Fruit fly (Drosophila melanogaster): ENCODE results near the gene pst.

The pst gene

DNA sequence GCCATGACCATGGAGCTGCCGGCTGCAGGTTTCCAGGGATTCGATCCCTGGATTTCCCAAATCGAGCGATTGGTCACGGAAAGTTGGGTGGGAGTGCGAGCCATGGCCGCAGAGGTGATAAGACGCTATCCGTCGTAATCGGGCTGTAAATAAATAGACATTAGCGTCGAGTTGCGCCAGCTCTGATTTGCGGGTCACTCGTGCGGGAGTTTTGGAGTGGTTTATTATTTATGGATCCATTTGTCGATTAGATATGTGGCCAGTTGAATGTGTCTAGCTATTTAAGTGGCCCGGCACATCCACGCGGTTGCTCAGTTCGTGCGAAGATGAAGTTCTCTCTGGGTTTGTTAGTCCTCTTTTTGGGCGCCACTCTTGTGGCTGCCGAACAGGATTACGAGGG lies 37.9 kb upstream of the pst start, which contains the start of gene CG8562 (continued):
- TF ChIP-seq ash1 (GFP tag; optimal IDR thresholded peaks at IDR 0.05) (no peak), gfzf (GFP tag; optimal IDR thresholded peaks at IDR 0.05) (no peak), Abd-B (GFP tag; optimal IDR thresholded peaks at IDR 0.05) (no peak), jing (GFP tag; optimal IDR thresholded peaks at IDR 0.05) (no peak), mirr (GFP tag; optimal IDR thresholded peaks at IDR 0.05) (peak; percentile 54), CG1647 (GFP tag; optimal IDR thresholded peaks at IDR 0.05) (no peak), Deaf1 (tag; optimal IDR thresholded peaks at IDR 0.05) (no peak), C15 (GFP tag; IDR thresholded peaks at IDR 0.05) (no peak), chinmo (GFP tag; IDR thresholded peaks at IDR 0.05; ENCODE audit: partially characterized antibody) (no peak), cwo (GFP tag; optimal IDR thresholded peaks at IDR 0.05) (peak; percentile 14), CG8388 (GFP tag; optimal IDR thresholded peaks at IDR 0.05) (no peak), CG5245 (GFP tag; optimal IDR thresholded peaks at IDR 0.05) (no peak), twi (tag; optimal IDR thresholded peaks at IDR 0.05) (no peak), slp2 (GFP tag; optimal IDR thresholded peaks at IDR 0.05) (no peak), CG1602 (GFP tag; optimal IDR thresholded peaks at IDR 0.05) (no peak), bbx (GFP tag; IDR thresholded peaks at IDR 0.05; ENCODE audit: partially characterized antibody) (no peak), ssp (GFP tag; IDR thresholded peaks at IDR 0.05) (no peak), CG3281 (GFP tag; optimal IDR thresholded peaks at IDR 0.05) (no peak), Ptx1 (GFP tag; IDR thresholded peaks at IDR 0.05) (no peak), tx (GFP tag; optimal IDR thresholded peaks at IDR 0.05) (no peak), Blimp-1 (GFP tag; optimal IDR thresholded peaks at IDR 0.05) (no peak), Mad (GFP tag; optimal IDR thresholded peaks at IDR 0.05) (no peak), sd (tag; optimal IDR thresholded peaks at IDR 0.05) (no peak), CG2120 (GFP tag; optimal IDR thresholded peaks at IDR 0.05) (no peak), vvl (GFP tag; IDR thresholded peaks at IDR 0.05) (no peak), Spps (tag; optimal IDR thresholded peaks at IDR 0.05) (no peak), Oli (tag; optimal IDR thresholded peaks at IDR 0.05) (no peak), CG15269 (tag; optimal IDR thresholded peaks at IDR 0.05) (no peak), Hand (GFP tag; optimal IDR thresholded peaks at IDR 0.05) (no peak), Hr78 (GFP tag; optimal IDR thresholded peaks at IDR 0.05) (peak in 1 of 2 experiments; percentile 5), CG17568 (GFP tag; optimal IDR thresholded peaks at IDR 0.05) (no peak), sug (tag; optimal IDR thresholded peaks at IDR 0.05) (peak; percentile 44), disco-r (GFP tag; optimal IDR thresholded peaks at IDR 0.05) (no peak), CG6854 (GFP tag; optimal IDR thresholded peaks at IDR 0.05) (no peak), Hey (tag; optimal IDR thresholded peaks at IDR 0.05) (peak; percentile 64), vnd (GFP tag; IDR thresholded peaks at IDR 0.05; ENCODE audit: partially characterized antibody) (peak; percentile 43; the same call in 2 of the 3 replicates)

- TF ChIP-seq dimm (GFP tag; IDR thresholded peaks at IDR 0.05) (no peak), org-1 (GFP tag; optimal IDR thresholded peaks at IDR 0.05) (no peak), Doc2 (GFP tag; IDR thresholded peaks at IDR 0.05) (no peak), CG18599 (GFP tag; optimal IDR thresholded peaks at IDR 0.05) (no peak)
These were observed 36.0 kb upstream of the pst start, which contains the start of gene CG32379 for dm6 chr3L:7396055-7396454. Gene CG32379, plus strand, starts transcription at chr3L:7396355.

Measured in whole organism, embryonic.